Fruit fly (Drosophila melanogaster): ENCODE data around the gene Cad87A.

The Cad87A gene

DNA sequence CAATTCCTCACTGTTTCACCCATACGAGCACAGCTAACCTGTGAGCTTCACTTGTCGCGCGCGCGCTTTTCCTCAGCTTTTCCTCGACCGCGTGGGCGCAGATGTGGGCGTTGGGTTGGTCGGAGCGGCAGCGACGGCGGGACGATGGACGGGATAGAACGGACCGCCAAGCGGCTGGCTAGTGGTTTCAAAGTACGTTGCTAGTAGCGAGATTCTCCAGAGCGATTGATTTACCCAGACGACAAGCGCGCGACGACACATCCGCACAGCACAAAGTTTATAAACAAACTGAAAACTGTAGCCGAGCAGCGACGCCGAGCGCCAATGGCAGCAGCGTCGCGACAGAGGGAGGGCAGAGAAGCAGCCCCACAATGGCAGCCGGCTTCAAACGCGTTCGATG is 79.8 kb downstream of the Cad87A start, which contains the start of gene CG6959 (continued):
- no peak for TF ChIP-seq CG8924 (tag; optimal IDR thresholded peaks at IDR 0.05)
- no peak for TF ChIP-seq CG8944 (GFP tag; optimal IDR thresholded peaks at IDR 0.05)
- peak; percentile 16 for TF ChIP-seq pho (GFP tag; optimal IDR thresholded peaks at IDR 0.05)
- no peak for TF ChIP-seq Nf-YA (GFP tag; IDR thresholded peaks at IDR 0.05)
- TF ChIP-seq inv (GFP tag; IDR thresholded peaks at IDR 0.05; ENCODE audit: partially characterized antibody), result no peak
- peak; percentile 39; the same call in 1 of the 2 replicates for TF ChIP-seq bbx (GFP tag; IDR thresholded peaks at IDR 0.05; ENCODE audit: partially characterized antibody)
- no peak for TF ChIP-seq dpn (GFP tag; optimal IDR thresholded peaks at IDR 0.05)
- 0 out of 3 replicates have a peak, but pooled peaks have one; percentile 15 for TF ChIP-seq CG14050 (GFP tag; IDR thresholded peaks at IDR 0.05)
- TF ChIP-seq bcd (GFP tag; optimal IDR thresholded peaks at IDR 0.05), result no peak
- TF ChIP-seq scrt (GFP tag; optimal IDR thresholded peaks at IDR 0.05), result no peak
- no peak for TF ChIP-seq az2 (GFP tag; optimal IDR thresholded peaks at IDR 0.05)
- no peak for TF ChIP-seq CG17186 (GFP tag; optimal IDR thresholded peaks at IDR 0.05)
- TF ChIP-seq Deaf1 (tag; optimal IDR thresholded peaks at IDR 0.05), result peak; percentile 77
- peak; percentile 17 for TF ChIP-seq chn (GFP tag; optimal IDR thresholded peaks at IDR 0.05)
- TF ChIP-seq BEAF-32 (GFP tag; optimal IDR thresholded peaks at IDR 0.05), result no peak
- TF ChIP-seq ci (GFP tag; IDR thresholded peaks at IDR 0.05), result peak; percentile 78; the same call in 2 of the 3 replicates
- TF ChIP-seq Ravus (GFP tag; IDR thresholded peaks at IDR 0.05), result no peak
- TF ChIP-seq unc-4 (GFP tag; IDR thresholded peaks at IDR 0.05; ENCODE audit: partially characterized antibody), result no peak
- 0 out of 2 replicates have a peak, but pooled peaks have one; percentile 26 for TF ChIP-seq CG9932 (GFP tag; IDR thresholded peaks at IDR 0.05)
- peak; percentile 25; the same call in 1 of the 2 replicates for TF ChIP-seq ranshi (GFP tag; IDR thresholded peaks at IDR 0.05)
- 0 out of 2 replicates have a peak, but pooled peaks have one; percentile 20 for TF ChIP-seq CG5953 (GFP tag; IDR thresholded peaks at IDR 0.05)
- TF ChIP-seq bigmax (GFP tag; optimal IDR thresholded peaks at IDR 0.05), result peak; percentile 6
- TF ChIP-seq CG2889 (GFP tag; IDR thresholded peaks at IDR 0.05), result no peak
- 0 out of 2 replicates have a peak, but pooled peaks have one; percentile 30 for TF ChIP-seq CG17328 (GFP tag; IDR thresholded peaks at IDR 0.05)
- TF ChIP-seq CG1792 (GFP tag; optimal IDR thresholded peaks at IDR 0.05), result no peak
- TF ChIP-seq esg (GFP tag; conservative IDR thresholded peaks at IDR 0.05), result no peak
- no peak for TF ChIP-seq disco-r (GFP tag; optimal IDR thresholded peaks at IDR 0.05)
- TF ChIP-seq CG10321 (GFP tag; IDR thresholded peaks at IDR 0.05), result no peak
- peak; percentile 37 for TF ChIP-seq caup (GFP tag; optimal IDR thresholded peaks at IDR 0.05; ENCODE audit: severe bottlenecking)
- no peak for TF ChIP-seq CG3281 (GFP tag; optimal IDR thresholded peaks at IDR 0.05)
- TF ChIP-seq Rfx (GFP tag; IDR thresholded peaks at IDR 0.05), result peak; percentile 47; the same call in 1 of the 2 replicates
- no peak for TF ChIP-seq odd (GFP tag; optimal IDR thresholded peaks at IDR 0.05)
- no peak for TF ChIP-seq C15 (GFP tag; IDR thresholded peaks at IDR 0.05)
- 0 out of 3 replicates have a peak, but pooled peaks have one; percentile 59 for TF ChIP-seq CG2199 (GFP tag; IDR thresholded peaks at IDR 0.05)
- TF ChIP-seq slbo (GFP tag; IDR thresholded peaks at IDR 0.05), result peak; percentile 43; the same call in 1 of the 2 replicates
- no peak for TF ChIP-seq Hey (tag; optimal IDR thresholded peaks at IDR 0.05)
- TF ChIP-seq Opbp (GFP tag; IDR thresholded peaks at IDR 0.05; ENCODE audit: partially characterized antibody), result peak; percentile 47; the same call in 1 of the 3 replicates
- peak; percentile 1 for TF ChIP-seq CG9609 (GFP tag; optimal IDR thresholded peaks at IDR 0.05)
- TF ChIP-seq H2.0 (GFP tag; IDR thresholded peaks at IDR 0.05), result no peak
- TF ChIP-seq CG4404 (GFP tag; IDR thresholded peaks at IDR 0.05), result no peak
- peak; percentile 62; the same call in 1 of the 3 replicates for TF ChIP-seq otp (GFP tag; IDR thresholded peaks at IDR 0.05)
- no peak for TF ChIP-seq insv (GFP tag; optimal IDR thresholded peaks at IDR 0.05)
- TF ChIP-seq sna (GFP tag; IDR thresholded peaks at IDR 0.05; ENCODE audit: partially characterized antibody), result 0 out of 2 replicates have a peak, but pooled peaks have one; percentile 35
- 0 out of 2 replicates have a peak, but pooled peaks have one; percentile 20 for TF ChIP-seq Scr (GFP tag; IDR thresholded peaks at IDR 0.05; ENCODE audit: partially characterized antibody)
- TF ChIP-seq fd64A (GFP tag; optimal IDR thresholded peaks at IDR 0.05), result no peak
- peak; percentile 40; the same call in 1 of the 4 replicates for TF ChIP-seq chinmo (GFP tag; IDR thresholded peaks at IDR 0.05; ENCODE audit: partially characterized antibody)
- peak; percentile 8; the same call in 1 of the 2 replicates for TF ChIP-seq HLH3B (GFP tag; IDR thresholded peaks at IDR 0.05)
- TF ChIP-seq mld (GFP tag; IDR thresholded peaks at IDR 0.05; ENCODE audit: partially characterized antibody), result peak; percentile 53; the same call in 1 of the 3 replicates
- peak; percentile 41 for TF ChIP-seq CHES-1-like (GFP tag; optimal IDR thresholded peaks at IDR 0.05)
- TF ChIP-seq CG10979 (tag; optimal IDR thresholded peaks at IDR 0.05), result no peak

Measured in whole organism, embryonic.